Worm (Caenorhabditis elegans) whole organism, L4 larva: ENCODE measurements around the gene Y45G5AM.3.

ENCODE experiments used
- aly-2 ChIP-seq: sonication (generic microtip); optimal IDR thresholded peaks from 2 replicates; lab custom pipeline; 2018; ENCODE audit warnings: missing biosample characterization, missing genetic modification characterization
- ama-1 ChIP-seq: fragments of 150-350 bp; optimal IDR thresholded peaks from 2 replicates; lab custom pipeline; 2014; ENCODE audit warnings: inconsistent platforms, mixed read lengths
- ctbp-1 ChIP-seq: fragments of 200-800 bp; sonication (Bioruptor generic); IDR thresholded peaks from 2 replicates; pipeline ENCODE4 v1.3.6; 2022; ENCODE audit warnings: missing genetic modification reagents, missing genetic modification characterization, missing compliant biosample characterization
- hlh-11 ChIP-seq: fragments of 200-800 bp; sonication (Bioruptor generic); optimal IDR thresholded peaks from 2 replicates; lab custom pipeline; 2018; ENCODE audit warnings: mild to moderate bottlenecking, missing genetic modification characterization, missing compliant biosample characterization
- jun-1 ChIP-seq: fragments of 150-350 bp; optimal IDR thresholded peaks from 2 replicates; lab custom pipeline; 2014; ENCODE audit warnings: missing biosample characterization, missing genetic modification reagents, missing genetic modification characterization
- lin-39 ChIP-seq: fragments of 150-350 bp; optimal IDR thresholded peaks from 2 replicates; lab custom pipeline; 2014; ENCODE audit warnings: missing biosample characterization, missing genetic modification reagents, missing genetic modification characterization
- lir-3 ChIP-seq: sonication (generic microtip); optimal IDR thresholded peaks from 2 replicates; lab custom pipeline; 2016; ENCODE audit warnings: mild to moderate bottlenecking, missing genetic modification characterization, missing compliant biosample characterization
- mdl-1 ChIP-seq, 2 experiments: fragments of 150-350 bp in 1 of 2; sonication (generic microtip) in 1 of 2; optimal IDR thresholded peaks; 2 replicates each; lab custom pipeline; 2014 to 2017; ENCODE audit warnings: missing biosample characterization in 2 of 2, missing genetic modification characterization in 2 of 2
- mxl-2 ChIP-seq: fragments of 200-800 bp; sonication (Bioruptor generic); conservative IDR thresholded peaks from 2 replicates; pipeline ENCODE4 v1.3.6; 2022; ENCODE audit warnings: missing genetic modification reagents, missing genetic modification characterization, missing compliant biosample characterization
- zfp-3 ChIP-seq: fragments of 200-800 bp; sonication (Bioruptor generic); conservative IDR thresholded peaks from 2 replicates; pipeline ENCODE4 v1.3.6; 2022; ENCODE audit warnings: missing genetic modification reagents, missing genetic modification characterization, missing compliant biosample characterization
- ztf-11 ChIP-seq: fragments of 150-350 bp; optimal IDR thresholded peaks from 2 replicates; lab custom pipeline; 2014; ENCODE audit warnings: missing biosample characterization, missing genetic modification characterization

DNA sequence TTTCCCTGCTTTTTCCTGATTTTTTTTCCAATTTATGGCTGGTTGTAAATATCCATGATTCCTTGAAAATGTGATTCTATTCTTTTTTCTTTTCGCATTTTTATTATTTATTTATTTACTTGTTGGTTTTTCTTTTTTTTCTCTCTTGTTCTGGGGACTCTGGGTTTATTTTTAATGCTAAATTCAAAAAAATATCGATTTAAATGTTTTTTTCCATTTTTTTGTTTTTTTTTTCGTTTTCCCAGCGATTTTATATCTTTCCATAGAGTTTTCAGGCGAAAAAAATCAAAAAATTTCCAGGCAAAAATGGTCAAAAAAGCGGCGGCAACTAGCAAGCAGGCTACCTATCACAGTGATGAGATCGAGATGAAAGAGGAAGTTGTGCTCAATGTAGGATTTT lies 34.8 kb downstream of the Y45G5AM.3 start, which contains the start of gene rpac-40:
- TF ChIP-seq lir-3 (tag; lab: Kevin White, UChicago) (no peak), ama-1 (lab: Kevin White, UChicago) (no peak), aly-2 (tag; lab: Kevin White, UChicago) (no peak), mxl-2 (no peak), hlh-11 (tag; lab: Kevin White, UChicago) (no peak), lin-39 (tag; lab: Kevin White, UChicago) (no peak), zfp-3 (GFP tag; lab: Robert Waterston, UW) (no peak), jun-1 (tag; lab: Kevin White, UChicago) (no peak), ztf-11 (tag; lab: Kevin White, UChicago) (no peak), ctbp-1 (GFP tag; lab: Robert Waterston, UW) (no peak), mdl-1 (tag; optimal IDR thresholded peaks at IDR 0.05; lab: Kevin White, UChicago) (no peak)
